Fruit fly (Drosophila melanogaster): Measurements from ENCODE around the gene Atg8b.
A peak's percentile ranks its signal among the peaks of the same experiment; 100 is the strongest.

Atg8b gene

DNA sequence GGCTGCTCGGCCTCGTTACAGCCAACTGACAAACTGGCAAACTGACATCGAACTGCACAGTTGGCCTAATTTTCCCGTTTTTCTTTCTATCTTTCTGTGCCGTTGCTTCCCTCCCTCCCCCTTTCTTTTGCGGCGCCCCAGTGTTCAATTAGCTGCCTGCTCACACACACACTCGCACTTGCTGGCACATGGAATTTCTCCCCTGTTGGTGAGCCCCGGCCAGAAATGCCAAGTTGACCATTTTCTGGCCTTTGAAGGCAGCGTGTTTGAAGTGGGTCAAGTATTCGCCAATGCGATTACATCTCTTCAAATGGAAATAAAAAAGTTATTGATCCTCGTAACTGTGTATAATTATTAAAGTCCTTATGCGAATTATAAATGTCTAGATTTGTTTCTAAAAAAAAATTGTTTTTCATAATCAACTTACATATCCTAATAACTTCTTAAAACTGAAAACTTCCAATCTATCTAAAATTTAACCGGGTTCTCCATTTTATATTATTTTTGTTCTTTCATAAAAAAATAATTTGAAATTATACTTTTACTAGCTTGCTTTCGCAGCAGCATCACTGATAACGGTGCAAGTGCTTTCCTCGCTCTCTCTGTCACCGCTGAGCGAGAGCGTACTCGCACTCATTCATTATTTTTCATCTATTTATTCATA is 44.1 kb downstream of the Atg8b start (continued):
- TF ChIP-seq Hr4 (GFP tag; optimal IDR thresholded peaks at IDR 0.05), result peak; percentile 64
- peak; percentile 25 for TF ChIP-seq Eip75B (GFP tag; optimal IDR thresholded peaks at IDR 0.05)
- peak; percentile 24 for TF ChIP-seq Lpt (GFP tag; optimal IDR thresholded peaks at IDR 0.05)
- no peak for TF ChIP-seq dsx (GFP tag; optimal IDR thresholded peaks at IDR 0.05; ENCODE audit: poor library complexity, severe bottlenecking)
- peak; percentile 38 for TF ChIP-seq Ets21C (GFP tag; optimal IDR thresholded peaks at IDR 0.05)
- TF ChIP-seq achi (GFP tag; optimal IDR thresholded peaks at IDR 0.05), result peak; percentile 57

DNA sequence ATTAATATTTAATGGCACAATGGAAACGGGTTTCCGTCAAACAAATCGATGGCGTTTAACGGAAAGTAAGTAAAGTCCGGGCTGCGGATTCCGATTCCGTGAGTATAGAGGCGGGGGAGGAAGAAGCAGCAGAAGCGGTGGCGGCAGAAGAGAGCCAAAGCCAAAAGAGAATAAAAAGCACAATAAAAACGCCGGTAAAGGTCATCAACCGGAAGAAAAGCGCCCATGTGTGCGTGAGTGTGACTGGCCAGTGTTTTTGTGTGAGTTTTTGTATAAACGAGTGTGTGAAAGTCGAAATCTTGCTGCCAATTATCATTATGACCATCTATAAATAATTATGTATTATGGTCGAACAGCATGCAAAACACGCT is 44.6 kb downstream of the Atg8b start:
- no peak for TF ChIP-seq CG7368 (GFP tag; optimal IDR thresholded peaks at IDR 0.05)
- TF ChIP-seq Eip75B (GFP tag; optimal IDR thresholded peaks at IDR 0.05), result no peak
- TF ChIP-seq CG6792 (GFP tag; optimal IDR thresholded peaks at IDR 0.05), result no peak
- TF ChIP-seq svp (GFP tag), result peak; percentile 75
- TF ChIP-seq CG11762 (GFP tag; optimal IDR thresholded peaks at IDR 0.05; ENCODE audit: insufficient read depth), result no peak
- TF ChIP-seq Eip78C (GFP tag), result no peak
- peak; percentile 11 for TF ChIP-seq Blimp-1 (GFP tag; optimal IDR thresholded peaks at IDR 0.05)

dm6 chr3R:17679368-17679997 is 45.4 kb downstream of the Atg8b start:
- TF ChIP-seq CG6792 (GFP tag; optimal IDR thresholded peaks at IDR 0.05) (peak; percentile 87), acj6 (GFP tag; optimal IDR thresholded peaks at IDR 0.05) (peak; percentile 86), eg (GFP tag; IDR thresholded peaks at IDR 0.05) (no peak; the same call in 2 of the 3 replicates), Lpt (GFP tag; optimal IDR thresholded peaks at IDR 0.05) (peak; percentile 88), CG10669 (GFP tag; optimal IDR thresholded peaks at IDR 0.05) (peak; percentile 82), Hr4 (GFP tag; optimal IDR thresholded peaks at IDR 0.05) (peak; percentile 87), CG11762 (GFP tag; optimal IDR thresholded peaks at IDR 0.05; ENCODE audit: insufficient read depth) (peak; percentile 86), CG10631 (GFP tag; optimal IDR thresholded peaks at IDR 0.05) (peak; percentile 89), Sox14 (GFP tag; optimal IDR thresholded peaks at IDR 0.05) (peak; percentile 89), CG11294 (GFP tag; IDR thresholded peaks at IDR 0.05) (0 out of 2 replicates have a peak, but pooled peaks have one; percentile 60), Met (GFP tag; optimal IDR thresholded peaks at IDR 0.05) (peak; percentile 92), dac (GFP tag; optimal IDR thresholded peaks at IDR 0.05) (peak; percentile 45), net (GFP tag; optimal IDR thresholded peaks at IDR 0.05) (peak; percentile 90), CG6163 (GFP tag; IDR thresholded peaks at IDR 0.05) (peak; percentile 79), Hr39 (GFP tag; optimal IDR thresholded peaks at IDR 0.05) (peak; percentile 84), Eip93F (GFP tag; optimal IDR thresholded peaks at IDR 0.05) (peak; percentile 90), CG31627 (GFP tag; optimal IDR thresholded peaks at IDR 0.05) (peak; percentile 86), esn (GFP tag; optimal IDR thresholded peaks at IDR 0.05) (peak; percentile 95), CG7368 (GFP tag; optimal IDR thresholded peaks at IDR 0.05) (peak; percentile 77), dsx (GFP tag; optimal IDR thresholded peaks at IDR 0.05; ENCODE audit: poor library complexity, severe bottlenecking) (peak; percentile 85), fd85E (GFP tag; optimal IDR thresholded peaks at IDR 0.05) (peak; percentile 39), CG3032 (tag; optimal IDR thresholded peaks at IDR 0.05) (peak; percentile 80), svp (GFP tag) (peak; percentile 97), CG8319 (GFP tag; optimal IDR thresholded peaks at IDR 0.05) (peak; percentile 69), CG32006 (GFP tag; optimal IDR thresholded peaks at IDR 0.05) (peak; percentile 95), Blimp-1 (GFP tag; optimal IDR thresholded peaks at IDR 0.05) (peak; percentile 78), vri (GFP tag; optimal IDR thresholded peaks at IDR 0.05) (peak; percentile 84), Gug (GFP tag; IDR thresholded peaks at IDR 0.05) (peak; percentile 70), CG9139 (GFP tag; optimal IDR thresholded peaks at IDR 0.05) (peak; percentile 19), Sox15 (GFP tag; optimal IDR thresholded peaks at IDR 0.05) (peak; percentile 75), salr (GFP tag; optimal IDR thresholded peaks at IDR 0.05) (peak; percentile 56 to 92), Eip75B (GFP tag; optimal IDR thresholded peaks at IDR 0.05) (peak; percentile 86), cyc (GFP tag; optimal IDR thresholded peaks at IDR 0.05) (peak; percentile 87), CG6854 (GFP tag; optimal IDR thresholded peaks at IDR 0.05) (peak; percentile 89), pdm3 (GFP tag; optimal IDR thresholded peaks at IDR 0.05) (peak; percentile 51), Smox (GFP tag; optimal IDR thresholded peaks at IDR 0.05) (peak; percentile 91), CG1621 (tag; optimal IDR thresholded peaks at IDR 0.05) (peak; percentile 53), achi (GFP tag; optimal IDR thresholded peaks at IDR 0.05) (peak; percentile 90), lz (GFP tag; optimal IDR thresholded peaks at IDR 0.05) (peak; percentile 91), OdsH (GFP tag; optimal IDR thresholded peaks at IDR 0.05) (peak; percentile 91), Hr38 (GFP tag; optimal IDR thresholded peaks at IDR 0.05) (no peak), Sox102F (GFP tag; optimal IDR thresholded peaks at IDR 0.05) (peak; percentile 90)
